Fruit fly (Drosophila melanogaster) Kc167 (cell line): Measurements from ENCODE around the gene FASN2.

ENCODE experiments used
- Sin3A ChIP-seq: fragments of >200 bp; optimal IDR thresholded peaks from 2 replicates; lab custom pipeline; 2018; ENCODE audit warnings: missing external identifiers
- h ChIP-seq: fragments of >200 bp; optimal IDR thresholded peaks from 3 replicates; lab custom pipeline; 2018; ENCODE audit warnings: missing external identifiers
- insv ChIP-seq: fragments of >200 bp; optimal IDR thresholded peaks from 3 replicates; lab custom pipeline; 2018; ENCODE audit warnings: missing external identifiers
- ttk ChIP-seq: sonication (Bioruptor generic); optimal IDR thresholded peaks from 2 replicates; lab custom pipeline; 2017; ENCODE audit warnings: missing external identifiers

dm6 chr2L:2999609-3000008, 44.1 kb upstream of the FASN2 start:
- TF ChIP-seq ttk (lab: Kevin White, UChicago) (no peak), insv (lab: Kevin White, UChicago) (no peak), Sin3A (lab: Kevin White, UChicago) (no peak), h (lab: Kevin White, UChicago) (no peak)
